Fruit fly (Drosophila melanogaster) whole organism, embryonic: ENCODE measurements around the gene CG46059.
A peak's percentile ranks its signal among the peaks of the same experiment; 100 is the strongest.

Experiments used
- Atf-2 ChIP-seq: fragments of 200-800 bp; sonication (Bioruptor generic); optimal IDR thresholded peaks from 2 replicates; lab custom pipeline; 2016; ENCODE audit warnings: missing biosample characterization, missing genetic modification characterization
- CG11504 ChIP-seq: fragments of 200-800 bp; sonication (Bioruptor generic); optimal IDR thresholded peaks from 3 replicates; lab custom pipeline; 2019; ENCODE audit warnings: missing biosample characterization, mild to moderate bottlenecking, missing genetic modification characterization, moderate library complexity
- CG12071 ChIP-seq: fragments of 200-800 bp; sonication (Bioruptor generic); optimal IDR thresholded peaks from 3 replicates; lab custom pipeline; 2018; ENCODE audit warnings: missing biosample characterization, mild to moderate bottlenecking, missing genetic modification characterization
- CG12155 ChIP-seq: fragments of 200-800 bp; sonication (Bioruptor generic); optimal IDR thresholded peaks from 3 replicates; lab custom pipeline; 2016; ENCODE audit warnings: missing biosample characterization, missing genetic modification characterization
- CG13424 ChIP-seq: fragments of 200-800 bp; sonication (Bioruptor generic); optimal IDR thresholded peaks from 2 replicates; lab custom pipeline; 2019; ENCODE audit warnings: missing biosample characterization, mild to moderate bottlenecking, missing genetic modification characterization, moderate library complexity
- CG13894 ChIP-seq: fragments of 200-800 bp; sonication (Bioruptor generic); optimal IDR thresholded peaks from 3 replicates; lab custom pipeline; 2018; ENCODE audit warnings: missing biosample characterization, mild to moderate bottlenecking, missing genetic modification characterization, moderate library complexity
- CG15514 ChIP-seq: fragments of 200-800 bp; sonication (Bioruptor generic); optimal IDR thresholded peaks from 3 replicates; lab custom pipeline; 2017; ENCODE audit warnings: missing biosample characterization, missing genetic modification characterization, mild to moderate bottlenecking, moderate library complexity, missing genetic modification reagents
- CG16813 ChIP-seq: fragments of 200-800 bp; sonication (Bioruptor generic); IDR thresholded peaks from 3 replicates; pipeline ENCODE4 v1.3.6; 2022; ENCODE audit warnings: missing biosample characterization, missing genetic modification characterization; ENCODE audit not compliant: partially characterized antibody
- CG17361 ChIP-seq: fragments of 200-800 bp; sonication (Bioruptor generic); IDR thresholded peaks from 3 replicates; pipeline ENCODE4 v1.3.6; 2022; ENCODE audit warnings: missing biosample characterization, missing genetic modification characterization
- CG18599 ChIP-seq: fragments of 200-800 bp; sonication (Bioruptor generic); optimal IDR thresholded peaks from 3 replicates; lab custom pipeline; 2017; ENCODE audit warnings: missing biosample characterization, missing genetic modification characterization, mild to moderate bottlenecking, moderate library complexity, missing genetic modification reagents
- CG2889 ChIP-seq: fragments of 200-800 bp; sonication (Bioruptor generic); IDR thresholded peaks from 3 replicates; pipeline ENCODE4 v1.3.6; 2022; ENCODE audit warnings: missing biosample characterization, missing genetic modification characterization
- CG31365 ChIP-seq: fragments of 200-800 bp; sonication (Bioruptor generic); optimal IDR thresholded peaks from 2 replicates; lab custom pipeline; 2018; ENCODE audit warnings: missing biosample characterization, mild to moderate bottlenecking, missing genetic modification characterization
- CG31388 ChIP-seq: fragments of 200-800 bp; sonication (Bioruptor generic); optimal IDR thresholded peaks from 2 replicates; lab custom pipeline; 2016; ENCODE audit warnings: missing biosample characterization, missing genetic modification characterization
- CG31441 ChIP-seq: fragments of 200-800 bp; sonication (Bioruptor generic); IDR thresholded peaks from 2 replicates; pipeline ENCODE4 v1.3.6; 2022; ENCODE audit warnings: missing biosample characterization, missing genetic modification characterization
- CG34376 ChIP-seq: fragments of 200-800 bp; sonication (Bioruptor generic); optimal IDR thresholded peaks from 2 replicates; lab custom pipeline; 2018; ENCODE audit warnings: missing biosample characterization, mild to moderate bottlenecking, missing genetic modification characterization
- CG43689 ChIP-seq: fragments of 200-800 bp; sonication (Bioruptor generic); IDR thresholded peaks from 2 replicates; pipeline ENCODE4 v1.3.6; 2022; ENCODE audit warnings: missing biosample characterization, missing genetic modification characterization
- CG4730 ChIP-seq: fragments of 200-800 bp; sonication (Bioruptor generic); IDR thresholded peaks from 2 replicates; pipeline ENCODE4 v1.3.6; 2022; ENCODE audit warnings: missing biosample characterization, missing genetic modification characterization
- CG6272 ChIP-seq: fragments of 200-800 bp; sonication (Bioruptor generic); IDR thresholded peaks from 2 replicates; pipeline ENCODE4 v1.3.6; 2022; ENCODE audit warnings: missing biosample characterization, missing genetic modification characterization
- CG8089 ChIP-seq: fragments of 200-800 bp; sonication (Bioruptor generic); optimal IDR thresholded peaks from 3 replicates; lab custom pipeline; 2016; ENCODE audit warnings: missing biosample characterization, missing genetic modification characterization
- CG8290 ChIP-seq, 3 experiments: fragments of 200-800 bp; sonication (Bioruptor generic); optimal IDR thresholded peaks; 2 replicates each; lab custom pipeline; 2016 to 2019; ENCODE audit warnings: missing biosample characterization in 3 of 3, missing genetic modification characterization in 3 of 3, mild to moderate bottlenecking in 2 of 3, moderate library complexity in 1 of 3
- CG8924 ChIP-seq: fragments of 200-800 bp; optimal IDR thresholded peaks from 3 replicates; lab custom pipeline; 2019; ENCODE audit warnings: missing biosample characterization, mild to moderate bottlenecking, missing genetic modification characterization, moderate library complexity
- Dad ChIP-seq: fragments of 200-800 bp; sonication (Bioruptor generic); optimal IDR thresholded peaks from 3 replicates; lab custom pipeline; 2016; ENCODE audit warnings: missing biosample characterization, missing genetic modification characterization
- Dek ChIP-seq: fragments of 200-800 bp; sonication (Bioruptor generic); optimal IDR thresholded peaks from 3 replicates; lab custom pipeline; 2019; ENCODE audit warnings: missing biosample characterization, mild to moderate bottlenecking, missing genetic modification characterization, moderate library complexity
- ERR ChIP-seq: fragments of 200-800 bp; sonication (Bioruptor generic); optimal IDR thresholded peaks from 2 replicates; lab custom pipeline; 2016; ENCODE audit warnings: missing biosample characterization, missing genetic modification characterization
- Ets65A ChIP-seq: fragments of 200-800 bp; sonication (Bioruptor generic); peaks from one replicate; lab custom pipeline; 2016; ENCODE audit warnings: missing biosample characterization, missing genetic modification characterization
- Hey ChIP-seq: fragments of 200-800 bp; sonication (Bioruptor generic); optimal IDR thresholded peaks from 3 replicates; lab custom pipeline; 2018; ENCODE audit warnings: missing biosample characterization, mild to moderate bottlenecking, missing genetic modification characterization
- Oaz ChIP-seq: fragments of 200-800 bp; sonication (Bioruptor generic); IDR thresholded peaks from 2 replicates; pipeline ENCODE4 v1.3.6; 2022; ENCODE audit warnings: missing biosample characterization, missing genetic modification characterization
- Ptx1 ChIP-seq: fragments of 200-800 bp; sonication (Bioruptor generic); IDR thresholded peaks from 2 replicates; pipeline ENCODE4 v1.3.6; 2022; ENCODE audit warnings: missing biosample characterization, missing genetic modification characterization
- Spps ChIP-seq: fragments of 200-800 bp; sonication (Bioruptor generic); optimal IDR thresholded peaks from 2 replicates; lab custom pipeline; 2018; ENCODE audit warnings: missing biosample characterization, mild to moderate bottlenecking, missing genetic modification characterization
- Sry-β ChIP-seq: fragments of 200-800 bp; sonication (Bioruptor generic); optimal IDR thresholded peaks from 2 replicates; lab custom pipeline; 2018; ENCODE audit warnings: missing biosample characterization, mild to moderate bottlenecking, missing genetic modification characterization, moderate library complexity
- Trl ChIP-seq, 3 experiments: fragments of >200 bp in 2 of 3; fragments of 200-800 bp in 1 of 3; sonication (Bioruptor generic) in 1 of 3; optimal IDR thresholded peaks; 2 replicates in 1 of 3; 3 replicates in 2 of 3; lab custom pipeline; 2016 to 2017; ENCODE audit warnings: missing biosample characterization in 1 of 3, missing genetic modification characterization in 1 of 3
- Usf ChIP-seq: fragments of 200-800 bp; sonication (Bioruptor generic); optimal IDR thresholded peaks from 2 replicates; lab custom pipeline; 2017; ENCODE audit warnings: missing genotype, missing biosample characterization, missing genetic modification characterization
- al ChIP-seq: fragments of 200-800 bp; sonication (Bioruptor generic); IDR thresholded peaks from 2 replicates; pipeline ENCODE4 v1.3.6; 2022; ENCODE audit warnings: missing biosample characterization, missing genetic modification characterization
- ase ChIP-seq: fragments of 200-800 bp; sonication (Bioruptor generic); IDR thresholded peaks from 3 replicates; pipeline ENCODE4 v1.3.6; 2022; ENCODE audit warnings: missing biosample characterization, missing genetic modification characterization
- az2 ChIP-seq: fragments of 200-800 bp; sonication (Bioruptor generic); optimal IDR thresholded peaks from 3 replicates; lab custom pipeline; 2016; ENCODE audit warnings: missing biosample characterization, missing genetic modification characterization
- bab2 ChIP-seq: fragments of 200-800 bp; sonication (Bioruptor generic); optimal IDR thresholded peaks from 2 replicates; lab custom pipeline; 2016; ENCODE audit warnings: missing biosample characterization, missing genetic modification characterization
- bcd ChIP-seq: fragments of 200-800 bp; sonication (Bioruptor generic); optimal IDR thresholded peaks from 2 replicates; lab custom pipeline; 2017; ENCODE audit warnings: missing biosample characterization, mild to moderate bottlenecking, missing genetic modification characterization
- cas ChIP-seq: fragments of 200-800 bp; sonication (Bioruptor generic); IDR thresholded peaks from 2 replicates; pipeline ENCODE4 v1.3.6; 2022; ENCODE audit warnings: missing biosample characterization, missing genetic modification characterization
- cg ChIP-seq: fragments of 200-800 bp; sonication (Bioruptor generic); optimal IDR thresholded peaks from 3 replicates; lab custom pipeline; 2019; ENCODE audit warnings: missing biosample characterization, mild to moderate bottlenecking, missing genetic modification characterization, moderate library complexity
- dysf ChIP-seq: fragments of 200-800 bp; sonication (Bioruptor generic); IDR thresholded peaks from 3 replicates; pipeline ENCODE4 v1.3.6; 2022; ENCODE audit warnings: missing biosample characterization, missing genetic modification characterization
- gro ChIP-seq: fragments of 200-800 bp; sonication (Bioruptor generic); optimal IDR thresholded peaks from 2 replicates; lab custom pipeline; 2016; ENCODE audit warnings: missing biosample characterization, missing genetic modification characterization
- hb ChIP-seq: fragments of 200-800 bp; sonication (Bioruptor generic); IDR thresholded peaks from 3 replicates; pipeline ENCODE4 v1.3.6; 2022; ENCODE audit warnings: missing biosample characterization, missing genetic modification characterization; ENCODE audit not compliant: partially characterized antibody
- hkb ChIP-seq, 2 experiments: fragments of 200-800 bp in 1 of 2; fragments of >200 bp in 1 of 2; sonication (Bioruptor generic) in 1 of 2; IDR thresholded peaks in 1 of 2; optimal IDR thresholded peaks in 1 of 2; 2 replicates each; pipeline versions ENCODE4 v1.3.6 to Lab custom; 2017 to 2022; ENCODE audit warnings: missing biosample characterization in 1 of 2, missing genetic modification characterization in 1 of 2
- kay ChIP-seq: fragments of 200-800 bp; sonication (Bioruptor generic); optimal IDR thresholded peaks from 2 replicates; lab custom pipeline; 2016; ENCODE audit warnings: missing biosample characterization, missing genetic modification characterization
- lab ChIP-seq: fragments of 200-800 bp; sonication (Bioruptor generic); optimal IDR thresholded peaks from 3 replicates; lab custom pipeline; 2017; ENCODE audit warnings: missing biosample characterization, missing genetic modification characterization, mild to moderate bottlenecking, moderate library complexity, missing genetic modification reagents
- oc ChIP-seq: fragments of 200-800 bp; sonication (Bioruptor generic); optimal IDR thresholded peaks from 2 replicates; lab custom pipeline; 2018; ENCODE audit warnings: missing biosample characterization, mild to moderate bottlenecking, missing genetic modification characterization, moderate library complexity
- pum ChIP-seq: fragments of 200-800 bp; sonication (Bioruptor generic); optimal IDR thresholded peaks from 2 replicates; lab custom pipeline; 2016; ENCODE audit warnings: missing biosample characterization, missing genetic modification characterization
- wdn ChIP-seq: fragments of 200-800 bp; sonication (Bioruptor generic); IDR thresholded peaks from 2 replicates; pipeline ENCODE4 v1.3.6; 2022; ENCODE audit warnings: missing biosample characterization, missing genetic modification characterization

The CG46059 gene

dm6 chr2L:19141435-19142126, 42.0 kb downstream of the CG46059 start (continued):
- TF ChIP-seq pum (GFP tag; lab: Kevin White, UChicago) (peak; percentile 38), CG8290 (GFP tag; optimal IDR thresholded peaks at IDR 0.05; lab: Kevin White, UChicago) (peak; percentile 33), CG8290 (tag; optimal IDR thresholded peaks at IDR 0.05; lab: Kevin White, UChicago) (peak in 1 of 2 experiments; percentile 54), CG2889 (GFP tag; lab: Robert Waterston, UW) (peak; percentile 57; the same call in 1 of the 3 replicates), CG31365 (tag; lab: Kevin White, UChicago) (no peak), CG31441 (GFP tag; lab: Robert Waterston, UW) (peak; percentile 76), CG34376 (GFP tag; lab: Kevin White, UChicago) (peak; percentile 26), cas (GFP tag; lab: Robert Waterston, UW) (no peak), gro (GFP tag; lab: Kevin White, UChicago) (peak; percentile 83), cg (no peak), CG8924 (tag; lab: Kevin White, UChicago) (peak; percentile 86), az2 (GFP tag; lab: Kevin White, UChicago) (peak; percentile 69), Sry-β (peak; percentile 27), kay (GFP tag; lab: Kevin White, UChicago) (peak; percentile 10), hkb (optimal IDR thresholded peaks at IDR 0.05; lab: Kevin White, UChicago) (no peak), hkb (GFP tag; IDR thresholded peaks at IDR 0.05; lab: Robert Waterston, UW) (0 out of 2 replicates have a peak, but pooled peaks have one; percentile 39), CG16813 (no peak), CG6272 (GFP tag; lab: Robert Waterston, UW) (no peak), CG8089 (GFP tag; lab: Kevin White, UChicago) (peak; percentile 33), CG31388 (peak; percentile 1), Atf-2 (GFP tag; lab: Kevin White, UChicago) (peak; percentile 70), ase (no peak), CG13424 (tag; lab: Kevin White, UChicago) (peak; percentile 76), Trl (optimal IDR thresholded peaks at IDR 0.05; lab: Kevin White, UChicago) (no peak), Trl (GFP tag; optimal IDR thresholded peaks at IDR 0.05; lab: Kevin White, UChicago) (peak; percentile 81), Usf (GFP tag; lab: Kevin White, UChicago) (peak; percentile 73), dysf (peak; percentile 79), oc (tag; lab: Kevin White, UChicago) (peak; percentile 13), wdn (GFP tag; lab: Robert Waterston, UW) (peak; percentile 11; the same call in 1 of the 2 replicates), CG12155 (GFP tag; lab: Kevin White, UChicago) (peak; percentile 68), CG18599 (GFP tag; lab: Kevin White, UChicago) (peak; percentile 76), al (GFP tag; lab: Robert Waterston, UW) (peak; percentile 49), Dek (tag; lab: Kevin White, UChicago) (peak; percentile 61), CG12071 (peak; percentile 52), Oaz (GFP tag; lab: Robert Waterston, UW) (no peak), CG15514 (GFP tag; lab: Kevin White, UChicago) (peak; percentile 60), Spps (tag; lab: Kevin White, UChicago) (peak; percentile 65), CG13894 (tag; lab: Kevin White, UChicago) (peak; percentile 62), Hey (tag; lab: Kevin White, UChicago) (no peak), CG4730 (0 out of 2 replicates have a peak, but pooled peaks have one; percentile 35), CG11504 (tag; lab: Kevin White, UChicago) (peak; percentile 77), hb (GFP tag; lab: Robert Waterston, UW) (no peak), CG17361 (GFP tag; lab: Robert Waterston, UW) (peak; percentile 89), lab (GFP tag; lab: Kevin White, UChicago) (peak; percentile 81), Dad (GFP tag; lab: Kevin White, UChicago) (peak; percentile 48), CG43689 (GFP tag; lab: Robert Waterston, UW) (no peak), bab2 (GFP tag; lab: Kevin White, UChicago) (peak; percentile 59), Ptx1 (peak; percentile 29; the same call in 1 of the 2 replicates), bcd (GFP tag; lab: Kevin White, UChicago) (peak; percentile 79), Ets65A (peak; percentile 92), ERR (peak; percentile 59)
